ENCODE assay signal across 5 worm cellular contexts in the genomic region with DNA sequence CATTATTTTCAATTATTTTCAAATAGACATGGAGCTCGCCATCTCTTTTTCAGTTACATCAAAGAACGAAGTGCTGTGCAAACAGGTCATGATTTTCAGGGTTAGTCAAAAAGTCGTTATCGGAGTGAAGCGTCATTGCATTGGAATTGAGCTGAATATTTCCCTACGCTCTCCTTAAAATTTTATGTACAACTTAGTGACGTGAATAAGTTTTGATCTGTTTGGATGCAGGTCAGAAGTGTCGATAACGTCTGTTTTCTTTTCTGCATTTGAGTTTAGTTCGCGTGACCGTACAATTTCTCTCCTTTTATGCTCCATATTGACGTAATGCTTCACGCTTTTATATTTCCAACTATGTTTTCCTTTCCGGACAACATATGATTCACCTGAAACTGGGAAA.
TF ChIP-seq lines count a peak whose summit lies in the region.

No protein-coding gene starts in this region.

TF ChIP-seq in whole organism, L1 larva, 84 proteins besides CTCF, POLR2A, EP300 and RAD21:
- TF ChIP-seq zag-1 (tag; optimal IDR thresholded peaks at IDR 0.05; lab: Kevin White, UChicago) (no peak), isw-1 (GFP tag; IDR thresholded peaks at IDR 0.05; lab: Robert Waterston, UW) (no peak), lin-35 (GFP tag; optimal IDR thresholded peaks at IDR 0.05; lab: Kevin White, UChicago) (peak in 1 of 2 experiments; percentile 40), elt-2 (tag; optimal IDR thresholded peaks at IDR 0.05; lab: Kevin White, UChicago) (peak; percentile 58), nhr-20 (tag; optimal IDR thresholded peaks at IDR 0.05; lab: Kevin White, UChicago) (peak; percentile 21), nhr-90 (tag; optimal IDR thresholded peaks at IDR 0.05; lab: Kevin White, UChicago; ENCODE audit: poor library complexity) (peak; percentile 40), nhr-71 (tag; optimal IDR thresholded peaks at IDR 0.05; lab: Kevin White, UChicago) (peak; percentile 34)

TF ChIP-seq in whole organism, L2 larva, 48 proteins besides CTCF, POLR2A, EP300 and RAD21:
- TF ChIP-seq F13H6.1 (tag; optimal IDR thresholded peaks at IDR 0.05; lab: Kevin White, UChicago) (peak; percentile 10), fos-1 (tag; optimal IDR thresholded peaks at IDR 0.05; lab: Kevin White, UChicago) (peak; percentile 83), blmp-1 (tag; optimal IDR thresholded peaks at IDR 0.05; lab: Kevin White, UChicago; ENCODE audit: insufficient read depth) (no peak), crh-2 (tag; optimal IDR thresholded peaks at IDR 0.05; lab: Kevin White, UChicago) (peak; percentile 52), nhr-129 (tag; optimal IDR thresholded peaks at IDR 0.05; lab: Kevin White, UChicago) (peak; percentile 14), nhr-25 (tag; optimal IDR thresholded peaks at IDR 0.05; lab: Kevin White, UChicago) (no peak), nhr-10 (tag; optimal IDR thresholded peaks at IDR 0.05; lab: Kevin White, UChicago) (no peak), sma-9 (GFP tag; optimal IDR thresholded peaks at IDR 0.05; lab: Kevin White, UChicago) (peak; percentile 60), sma-9 (tag; optimal IDR thresholded peaks at IDR 0.05; lab: Kevin White, UChicago) (no peak), ZK546.5 (tag; optimal IDR thresholded peaks at IDR 0.05; lab: Kevin White, UChicago) (no peak)

TF ChIP-seq in whole organism, L3 larva, 47 proteins besides CTCF, POLR2A, EP300 and RAD21:
- peak; percentile 37 for TF ChIP-seq jun-1 (tag; optimal IDR thresholded peaks at IDR 0.05; lab: Kevin White, UChicago)
- peak; percentile 74 for TF ChIP-seq pqm-1 (tag; optimal IDR thresholded peaks at IDR 0.05; lab: Kevin White, UChicago)
- peak; percentile 45 for TF ChIP-seq pha-4 (tag; optimal IDR thresholded peaks at IDR 0.05; lab: Kevin White, UChicago)
- TF ChIP-seq nfya-1 (tag; optimal IDR thresholded peaks at IDR 0.05; lab: Kevin White, UChicago; ENCODE audit: insufficient read depth): no peak
- no peak for TF ChIP-seq ama-1 (optimal IDR thresholded peaks at IDR 0.05; lab: Kevin White, UChicago)
- peak; percentile 85 for TF ChIP-seq elt-2 (tag; optimal IDR thresholded peaks at IDR 0.05; lab: Kevin White, UChicago)

TF ChIP-seq in whole organism, L4 larva, 104 proteins besides CTCF, POLR2A, EP300 and RAD21:
- TF ChIP-seq unc-62 (GFP tag; optimal IDR thresholded peaks at IDR 0.05 in 1 of 2; lab: Kevin White, UChicago) (peak in 1 of 2 experiments; percentile 58), unc-62 (tag; optimal IDR thresholded peaks at IDR 0.05; lab: Kevin White, UChicago) (no peak), aha-1 (tag; lab: Kevin White, UChicago) (peak; percentile 76), mep-1 (tag; optimal IDR thresholded peaks at IDR 0.05; lab: Kevin White, UChicago) (peak; percentile 18), nhr-10 (tag; optimal IDR thresholded peaks at IDR 0.05; lab: Kevin White, UChicago) (no peak), pqm-1 (tag; optimal IDR thresholded peaks at IDR 0.05; lab: Kevin White, UChicago) (peak; percentile 30), mdl-1 (tag; optimal IDR thresholded peaks at IDR 0.05; lab: Kevin White, UChicago) (peak in 1 of 2 experiments; percentile 6), dmd-6 (GFP tag; IDR thresholded peaks at IDR 0.05; lab: Robert Waterston, UW) (peak; percentile 82), dmd-9 (GFP tag; IDR thresholded peaks at IDR 0.05; lab: Robert Waterston, UW) (no peak), tra-1 (GFP tag; IDR thresholded peaks at IDR 0.05; lab: Robert Waterston, UW) (peak; percentile 39; the same call in 1 of the 2 replicates), nhr-28 (tag; optimal IDR thresholded peaks at IDR 0.05; lab: Kevin White, UChicago) (peak; percentile 38), hlh-30 (tag; optimal IDR thresholded peaks at IDR 0.05; lab: Kevin White, UChicago; ENCODE audit: insufficient read depth) (peak; percentile 71), snpc-1.2 (GFP tag; IDR thresholded peaks at IDR 0.05; lab: Robert Waterston, UW) (no peak), daf-16 (GFP tag; optimal IDR thresholded peaks at IDR 0.05; lab: Kevin White, UChicago) (no peak), daf-16 (tag; optimal IDR thresholded peaks at IDR 0.05; lab: Kevin White, UChicago) (peak; percentile 90), nhr-102 (tag; optimal IDR thresholded peaks at IDR 0.05; lab: Kevin White, UChicago) (peak; percentile 15), daf-12 (tag; optimal IDR thresholded peaks at IDR 0.05; lab: Kevin White, UChicago) (no peak), dpl-1 (GFP tag; optimal IDR thresholded peaks at IDR 0.05; lab: Kevin White, UChicago) (no peak), lin-13 (GFP tag; optimal IDR thresholded peaks at IDR 0.05; lab: Kevin White, UChicago) (no peak), nhr-48 (tag; optimal IDR thresholded peaks at IDR 0.05; lab: Kevin White, UChicago) (peak; percentile 67), dve-1 (tag; optimal IDR thresholded peaks at IDR 0.05; lab: Kevin White, UChicago; ENCODE audit: insufficient read depth) (peak; percentile 64), lin-29 (GFP tag; IDR thresholded peaks at IDR 0.05; lab: Robert Waterston, UW) (no peak), hlh-11 (tag; optimal IDR thresholded peaks at IDR 0.05; lab: Kevin White, UChicago) (peak; percentile 82), lin-1 (GFP tag; IDR thresholded peaks at IDR 0.05; lab: Robert Waterston, UW) (0 out of 2 replicates have a peak, but pooled peaks have one; percentile 32)

TF ChIP-seq in whole organism, young adult, 124 proteins besides CTCF, POLR2A, EP300 and RAD21:
- TF ChIP-seq pha-4 (tag; optimal IDR thresholded peaks at IDR 0.05; lab: Kevin White, UChicago) (peak; percentile 23), B0035.1 (tag; optimal IDR thresholded peaks at IDR 0.05; lab: Kevin White, UChicago) (no peak), atf-7 (tag; optimal IDR thresholded peaks at IDR 0.05; lab: Kevin White, UChicago) (peak; percentile 29), somi-1 (GFP tag; optimal IDR thresholded peaks at IDR 0.05; lab: Kevin White, UChicago) (no peak), nhr-80 (tag; optimal IDR thresholded peaks at IDR 0.05; lab: Kevin White, UChicago) (peak; percentile 80), tbp1 (GFP tag; optimal IDR thresholded peaks at IDR 0.05; lab: Kevin White, UChicago) (peak; percentile 17)
